Worm (Caenorhabditis elegans): ENCODE data around the gene F53E4.1.

DNA sequence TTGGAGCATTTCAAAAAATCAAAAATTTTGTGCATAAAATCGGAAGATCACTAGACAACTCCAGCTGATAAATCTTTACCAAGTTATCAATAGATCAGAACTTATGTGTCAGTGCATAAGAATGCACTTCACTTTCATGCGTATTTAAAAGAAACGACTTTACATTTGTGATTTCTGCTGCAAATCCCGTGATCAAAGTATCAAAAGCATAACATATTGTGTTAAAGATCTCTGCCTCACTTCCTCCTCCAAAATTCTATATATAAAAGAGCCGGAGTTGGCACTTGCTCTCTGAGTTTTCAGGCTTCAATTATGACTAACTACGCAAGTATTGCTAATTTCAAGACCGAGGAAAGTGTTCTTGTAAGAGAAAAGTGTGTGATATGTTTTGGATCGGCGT is 25.6 kb upstream of the F53E4.1 start, which contains the start of gene nhr-198:
- TF ChIP-seq lir-3 (tag; optimal IDR thresholded peaks at IDR 0.05; ENCODE audit: poor library complexity) (no peak), snpc-4 (tag; optimal IDR thresholded peaks at IDR 0.05) (no peak), nhr-11 (tag; optimal IDR thresholded peaks at IDR 0.05) (no peak), pqm-1 (tag; optimal IDR thresholded peaks at IDR 0.05) (no peak), unc-86 (tag; optimal IDR thresholded peaks at IDR 0.05) (no peak), lin-13 (GFP tag; optimal IDR thresholded peaks at IDR 0.05) (no peak), nhr-20 (tag; optimal IDR thresholded peaks at IDR 0.05) (no peak), ceh-90 (tag; optimal IDR thresholded peaks at IDR 0.05) (no peak)

Measured in whole organism, L1 larva.